Fruit fly (Drosophila melanogaster): ENCODE measurements around the gene park.

- TF ChIP-seq CG5204 (GFP tag; optimal IDR thresholded peaks at IDR 0.05) (no peak), cic (GFP tag; optimal IDR thresholded peaks at IDR 0.05) (no peak)
Observed at dm6 chr3L:21201246-21201896, 4.7 kb upstream of the park start.

All from whole organism, adult.